Worm (Caenorhabditis elegans) whole organism, L4 larva: ENCODE measurements around the gene sru-25.
A peak's percentile ranks its signal among the peaks of the same experiment; 100 is the strongest.

ENCODE experiments used
- F44E2.7 ChIP-seq: fragments of 200-800 bp; sonication (Bioruptor generic); IDR thresholded peaks from 2 replicates; pipeline ENCODE4 v2.1.2; 2022; ENCODE audit warnings: missing genetic modification characterization, missing compliant biosample characterization
- F49E8.2 ChIP-seq: sonication (generic microtip); optimal IDR thresholded peaks from 2 replicates; lab custom pipeline; 2016; ENCODE audit warnings: missing compliant biosample characterization, mild to moderate bottlenecking, missing genetic modification characterization, borderline replicate concordance
- Y5F2A.4 ChIP-seq: fragments of 200-800 bp; sonication (Bioruptor generic); optimal IDR thresholded peaks from 2 replicates; lab custom pipeline; 2018; ENCODE audit warnings: mild to moderate bottlenecking, missing genetic modification characterization, missing compliant biosample characterization
- aha-1 ChIP-seq: fragments of 150-350 bp; peaks from one replicate; lab custom pipeline; 2014; ENCODE audit warnings: missing biosample characterization, missing genetic modification characterization
- arid-1 ChIP-seq: fragments of 200-800 bp; sonication (Bioruptor generic); conservative IDR thresholded peaks from 2 replicates; pipeline ENCODE4 v1.3.6; 2022; ENCODE audit warnings: missing genetic modification reagents, missing genetic modification characterization, missing compliant biosample characterization
- ceh-20 ChIP-seq: fragments of 200-800 bp; sonication (Bioruptor generic); IDR thresholded peaks from 2 replicates; pipeline ENCODE4 v1.3.6; 2022; ENCODE audit warnings: missing genetic modification reagents, missing genetic modification characterization, missing compliant biosample characterization
- ceh-82 ChIP-seq: sonication (generic microtip); optimal IDR thresholded peaks from 2 replicates; lab custom pipeline; 2017; ENCODE audit warnings: missing biosample characterization, missing genetic modification characterization
- ces-1 ChIP-seq: fragments of 150-350 bp; sonication (generic microtip); optimal IDR thresholded peaks from 4 replicates; lab custom pipeline; 2014; ENCODE audit warnings: missing biosample characterization, missing genetic modification reagents, missing genetic modification characterization
- daf-12 ChIP-seq: fragments of 150-350 bp; optimal IDR thresholded peaks from 2 replicates; lab custom pipeline; 2014; ENCODE audit warnings: missing biosample characterization, missing genetic modification reagents, missing genetic modification characterization
- dmd-9 ChIP-seq: fragments of 200-800 bp; sonication (Bioruptor generic); IDR thresholded peaks from 2 replicates; pipeline ENCODE4 v1.3.6; 2022; ENCODE audit warnings: missing genetic modification reagents, missing genetic modification characterization, missing compliant biosample characterization
- egl-27 ChIP-seq: sonication (generic microtip); optimal IDR thresholded peaks from 3 replicates; lab custom pipeline; 2017; ENCODE audit warnings: missing biosample characterization, missing genetic modification reagents, missing genetic modification characterization
- egl-43 ChIP-seq: fragments of 200-800 bp; sonication (Bioruptor generic); IDR thresholded peaks from 2 replicates; pipeline ENCODE4 v1.3.6; 2022; ENCODE audit warnings: missing genetic modification reagents, missing genetic modification characterization, missing compliant biosample characterization
- fos-1 ChIP-seq: fragments of 150-350 bp; optimal IDR thresholded peaks from 2 replicates; lab custom pipeline; 2014; ENCODE audit warnings: missing biosample characterization, missing genetic modification characterization
- hlh-30 ChIP-seq: sonication (generic microtip); optimal IDR thresholded peaks from 2 replicates; lab custom pipeline; 2017; ENCODE audit warnings: antibody characterized with exemption, mild to moderate bottlenecking, missing genetic modification characterization, missing compliant biosample characterization; ENCODE audit not compliant: insufficient read depth
- lin-15B ChIP-seq: fragments of 150-350 bp; sonication (generic microtip); optimal IDR thresholded peaks from 3 replicates; lab custom pipeline; 2014; ENCODE audit warnings: missing biosample characterization, missing genetic modification characterization
- lsy-2 ChIP-seq, 2 experiments: fragments of 150-350 bp in 1 of 2; sonication (generic microtip) in 1 of 2; optimal IDR thresholded peaks; 2 replicates each; lab custom pipeline; 2014 to 2017; ENCODE audit warnings: missing biosample characterization in 2 of 2, missing genetic modification characterization in 2 of 2
- madf-5 ChIP-seq, 2 experiments: fragments of 200-800 bp; sonication (Bioruptor generic); IDR thresholded peaks; 2 replicates each; pipeline ENCODE4 v1.3.6; 2022; ENCODE audit warnings: missing compliant biosample characterization in 2 of 2, missing genetic modification characterization in 2 of 2
- mep-1 ChIP-seq: fragments of 150-350 bp; sonication (generic microtip); optimal IDR thresholded peaks from 3 replicates; lab custom pipeline; 2014; ENCODE audit warnings: missing biosample characterization, missing genetic modification characterization
- mes-2 ChIP-seq: sonication (generic microtip); optimal IDR thresholded peaks from 2 replicates; lab custom pipeline; 2016; ENCODE audit warnings: missing genotype, mild to moderate bottlenecking, missing genetic modification characterization, missing compliant biosample characterization; ENCODE audit not compliant: poor library complexity, severe bottlenecking
- mxl-2 ChIP-seq: fragments of 200-800 bp; sonication (Bioruptor generic); conservative IDR thresholded peaks from 2 replicates; pipeline ENCODE4 v1.3.6; 2022; ENCODE audit warnings: missing genetic modification reagents, missing genetic modification characterization, missing compliant biosample characterization
- nhr-10 ChIP-seq: fragments of 150-350 bp; optimal IDR thresholded peaks from 2 replicates; lab custom pipeline; 2014; ENCODE audit warnings: missing biosample characterization, missing genetic modification characterization
- nhr-77 ChIP-seq: fragments of 150-350 bp; optimal IDR thresholded peaks from 2 replicates; lab custom pipeline; 2014; ENCODE audit warnings: missing biosample characterization, missing genetic modification characterization
- php-3 ChIP-seq: fragments of 200-800 bp; sonication (Bioruptor generic); IDR thresholded peaks from 2 replicates; pipeline ENCODE4 v1.3.6; 2022; ENCODE audit warnings: missing genetic modification reagents, missing genetic modification characterization, missing compliant biosample characterization
- saeg-2 ChIP-seq: fragments of 200-800 bp; sonication (Bioruptor generic); IDR thresholded peaks from 2 replicates; pipeline ENCODE4 v1.3.6; 2022; ENCODE audit warnings: missing genetic modification reagents, missing genetic modification characterization, missing compliant biosample characterization
- set-16 ChIP-seq: fragments of 200-800 bp; sonication (Bioruptor generic); IDR thresholded peaks from 2 replicates; pipeline ENCODE4 v1.3.6; 2022; ENCODE audit warnings: missing genetic modification reagents, missing genetic modification characterization, missing compliant biosample characterization
- skn-1 ChIP-seq: fragments of 150-350 bp; optimal IDR thresholded peaks from 2 replicates; lab custom pipeline; 2014; ENCODE audit warnings: missing biosample characterization, missing genetic modification characterization
- snpc-1.2 ChIP-seq: fragments of 200-800 bp; sonication (Bioruptor generic); IDR thresholded peaks from 2 replicates; pipeline ENCODE4 v1.3.6; 2022; ENCODE audit warnings: missing genetic modification reagents, missing genetic modification characterization, missing compliant biosample characterization
- snpc-4 ChIP-seq: fragments of 150-350 bp; optimal IDR thresholded peaks from 2 replicates; lab custom pipeline; 2014; ENCODE audit warnings: missing biosample characterization, missing genetic modification characterization
- tra-1 ChIP-seq: fragments of 200-800 bp; sonication (Bioruptor generic); IDR thresholded peaks from 2 replicates; pipeline ENCODE4 v1.3.6; 2022; ENCODE audit warnings: missing genetic modification reagents, missing genetic modification characterization, missing compliant biosample characterization
- unc-39 ChIP-seq: sonication (generic microtip); optimal IDR thresholded peaks from 2 replicates; lab custom pipeline; 2017; ENCODE audit warnings: missing biosample characterization, missing genetic modification characterization
- unc-62 ChIP-seq, 3 experiments: fragments of 150-350 bp in 1 of 3; sonication (generic microtip); optimal IDR thresholded peaks in 2 of 3; peaks in 1 of 3; 1 replicate in 1 of 3; 2 replicates in 2 of 3; lab custom pipeline; 2014 to 2017; ENCODE audit warnings: missing biosample characterization in 3 of 3, missing genetic modification characterization in 3 of 3, missing genetic modification reagents in 3 of 3, missing genotype in 1 of 3
- vab-7 ChIP-seq: fragments of 200-800 bp; sonication (Bioruptor generic); IDR thresholded peaks from 2 replicates; pipeline ENCODE4 v1.3.6; 2022; ENCODE audit warnings: missing genetic modification reagents, missing genetic modification characterization, missing compliant biosample characterization
- zip-11 ChIP-seq: fragments of 200-800 bp; sonication (Bioruptor generic); IDR thresholded peaks from 2 replicates; pipeline ENCODE4 v1.3.6; 2022; ENCODE audit warnings: missing genetic modification characterization, missing compliant biosample characterization

Gene sru-25

DNA sequence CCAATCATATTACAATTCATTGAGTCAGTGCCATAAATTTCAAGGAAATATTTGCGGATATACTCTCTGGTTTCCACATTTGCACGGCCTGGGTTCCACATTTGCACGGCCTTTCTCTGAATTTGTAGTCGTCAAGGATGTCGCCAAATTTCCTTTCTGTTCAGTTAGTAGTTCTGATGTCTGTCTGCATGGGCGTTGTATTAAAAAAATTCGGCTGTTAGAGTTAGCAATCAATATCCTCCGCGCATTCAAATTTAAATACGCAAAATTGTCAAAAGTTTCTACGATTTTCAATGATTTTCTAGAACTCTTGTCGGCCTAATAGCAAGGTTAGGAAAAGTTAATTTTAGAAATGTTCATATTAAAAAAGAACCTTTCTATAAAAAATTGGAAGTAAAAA lies 21.8 kb upstream of the sru-25 start, which contains the start of gene srj-52:
Gene srj-52 (minus strand): TSS at position 101 of the 400 bp plus-strand sequence.
- TF ChIP-seq unc-62 (GFP tag; optimal IDR thresholded peaks at IDR 0.05 in 1 of 2; lab: Kevin White, UChicago) = peak in 1 of 2 experiments; percentile 57
- TF ChIP-seq unc-62 (tag; optimal IDR thresholded peaks at IDR 0.05; lab: Kevin White, UChicago) = no peak
- TF ChIP-seq aha-1 (tag; lab: Kevin White, UChicago) = no peak
- no peak for TF ChIP-seq mes-2 (tag; lab: Kevin White, UChicago)
- TF ChIP-seq, all 104 proteins: peak for 1

ce11 chrV:694625-695024 lies 20.5 kb upstream of the sru-25 start, which contains the start of gene srj-53:
TSS of gene srj-53 (minus strand) at chrV:694725.
- TF ChIP-seq F49E8.2 (tag; lab: Kevin White, UChicago) (no peak), lsy-2 (tag; optimal IDR thresholded peaks at IDR 0.05; lab: Kevin White, UChicago) (no peak), egl-43 (GFP tag; lab: Robert Waterston, UW) (no peak), dmd-9 (GFP tag; lab: Robert Waterston, UW) (no peak), ceh-20 (GFP tag; lab: Robert Waterston, UW) (no peak), daf-12 (tag; lab: Kevin White, UChicago) (no peak), snpc-4 (tag; lab: Kevin White, UChicago) (no peak), arid-1 (GFP tag; lab: Robert Waterston, UW) (no peak), nhr-10 (no peak), snpc-1.2 (GFP tag; lab: Robert Waterston, UW) (no peak), unc-39 (tag; lab: Kevin White, UChicago) (no peak), skn-1 (tag; lab: Kevin White, UChicago) (no peak), ces-1 (no peak), aha-1 (tag; lab: Kevin White, UChicago) (no peak), zip-11 (GFP tag; lab: Robert Waterston, UW) (no peak), mxl-2 (GFP tag; lab: Robert Waterston, UW) (no peak), saeg-2 (no peak)

DNA sequence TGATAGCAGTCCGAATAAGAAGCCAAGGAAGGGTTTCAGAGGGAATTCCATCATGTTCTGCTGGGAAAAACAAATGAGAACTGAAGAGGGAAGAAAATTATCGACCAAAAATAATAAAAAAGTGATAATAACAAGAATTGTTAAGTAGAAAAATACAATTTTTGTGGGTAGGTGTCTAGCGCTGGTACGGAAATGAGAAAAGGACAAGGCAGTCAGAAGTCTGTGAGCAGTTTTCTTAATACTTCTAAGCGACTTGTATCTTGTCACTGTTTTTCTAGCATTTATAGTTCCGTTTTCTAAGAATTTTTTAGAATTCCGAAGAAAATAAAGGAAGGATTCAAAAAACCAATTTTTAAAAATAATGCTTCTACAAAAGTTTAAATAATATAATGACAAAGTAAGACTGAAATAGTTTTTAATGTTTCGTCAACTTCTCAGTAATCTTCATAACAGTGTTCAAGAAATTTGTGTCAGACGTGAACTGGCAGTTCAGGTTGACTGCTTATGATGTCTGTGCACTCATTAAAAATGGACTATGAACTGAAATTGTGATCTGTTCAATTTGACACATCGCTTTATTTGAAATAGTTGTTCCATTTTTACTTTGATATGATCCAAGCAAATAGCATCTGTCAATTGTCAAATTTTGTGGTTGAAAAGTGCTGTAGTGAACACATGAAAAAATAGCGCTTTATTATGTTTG lies 18.8 kb upstream of the sru-25 start, which contains the start of gene srx-4:
Gene srx-4 (minus strand): TSS at position 51 of the 703 bp plus-strand sequence.
- TF ChIP-seq lin-15B (tag; lab: Kevin White, UChicago) (no peak), unc-62 (GFP tag; optimal IDR thresholded peaks at IDR 0.05 in 1 of 2; lab: Kevin White, UChicago) (peak in 1 of 2 experiments; percentile 90), unc-62 (tag; optimal IDR thresholded peaks at IDR 0.05; lab: Kevin White, UChicago) (no peak), ceh-20 (GFP tag; lab: Robert Waterston, UW) (no peak)
- TF ChIP-seq, all 104 proteins: peak for 1

DNA sequence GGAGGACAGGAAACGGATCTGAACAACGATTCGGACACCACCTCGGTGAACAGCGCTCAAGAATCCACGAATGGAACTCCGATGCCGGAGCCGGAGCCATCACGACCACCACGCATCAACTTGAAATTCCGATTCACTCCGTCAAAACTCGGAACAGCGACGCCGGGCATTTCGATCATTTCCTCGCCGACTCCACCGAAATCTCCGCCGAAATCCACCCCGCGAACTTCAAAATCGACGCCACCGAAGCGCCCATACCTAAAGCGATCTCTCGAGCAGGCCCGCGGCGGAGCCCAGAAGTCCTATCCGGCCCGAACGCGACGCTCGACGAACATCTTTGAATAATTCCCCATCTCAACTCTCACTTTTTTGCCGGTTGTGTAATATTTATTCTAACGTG lies 15.4 kb upstream of the sru-25 start:
- TF ChIP-seq F49E8.2 (tag; lab: Kevin White, UChicago) = no peak
- 0 out of 4 replicates have a peak, but pooled peaks of 1 of the 2 experiments have one; percentile 24 for TF ChIP-seq madf-5 (GFP tag; IDR thresholded peaks at IDR 0.05; lab: Robert Waterston, UW)
- TF ChIP-seq aha-1 (tag; lab: Kevin White, UChicago) = peak; percentile 72
- TF ChIP-seq Y5F2A.4 = no peak
- TF ChIP-seq F44E2.7 (GFP tag; lab: Robert Waterston, UW) = no peak
- no peak for TF ChIP-seq hlh-30 (tag; lab: Kevin White, UChicago)
- TF ChIP-seq ceh-82 (tag; lab: Kevin White, UChicago) = no peak
- no peak for TF ChIP-seq vab-7
- no peak for TF ChIP-seq nhr-77 (tag; lab: Kevin White, UChicago)
- TF ChIP-seq fos-1 = no peak
- TF ChIP-seq set-16 (GFP tag; lab: Robert Waterston, UW) = peak; percentile 87
- TF ChIP-seq tra-1 = no peak
- TF ChIP-seq php-3 (GFP tag; lab: Robert Waterston, UW) = 0 out of 2 replicates have a peak, but pooled peaks have one; percentile 26
- TF ChIP-seq unc-62 (GFP tag; optimal IDR thresholded peaks at IDR 0.05 in 1 of 2; lab: Kevin White, UChicago) = no peak
- TF ChIP-seq unc-62 (tag; optimal IDR thresholded peaks at IDR 0.05; lab: Kevin White, UChicago) = no peak
- no peak for TF ChIP-seq egl-27 (tag; lab: Kevin White, UChicago)
- no peak for TF ChIP-seq mep-1 (tag; lab: Kevin White, UChicago)
